Fruit fly (Drosophila melanogaster) whole organism, embryonic: Measurements from ENCODE around the gene msd1.

ENCODE experiments used
- Adf1 ChIP-seq: fragments of 200-800 bp; sonication (Bioruptor generic); IDR thresholded peaks from 2 replicates; pipeline ENCODE4 v1.3.6; 2022; ENCODE audit warnings: missing biosample characterization, missing genetic modification characterization
- CG12071 ChIP-seq: fragments of 200-800 bp; sonication (Bioruptor generic); optimal IDR thresholded peaks from 3 replicates; lab custom pipeline; 2018; ENCODE audit warnings: missing biosample characterization, mild to moderate bottlenecking, missing genetic modification characterization
- CG12769 ChIP-seq: fragments of 200-800 bp; sonication (Bioruptor generic); optimal IDR thresholded peaks from 2 replicates; lab custom pipeline; 2019; ENCODE audit warnings: missing biosample characterization, mild to moderate bottlenecking, missing genetic modification characterization, moderate library complexity
- CG13287 ChIP-seq: fragments of 200-800 bp; sonication (Bioruptor generic); IDR thresholded peaks from 2 replicates; pipeline ENCODE4 v1.3.6; 2022; ENCODE audit warnings: missing biosample characterization, missing genetic modification characterization; ENCODE audit not compliant: partially characterized antibody
- CG1603 ChIP-seq: fragments of 200-800 bp; sonication (Bioruptor generic); optimal IDR thresholded peaks from 2 replicates; lab custom pipeline; 2019; ENCODE audit warnings: missing biosample characterization, mild to moderate bottlenecking, missing genetic modification characterization, moderate library complexity
- CG16813 ChIP-seq: fragments of 200-800 bp; sonication (Bioruptor generic); IDR thresholded peaks from 3 replicates; pipeline ENCODE4 v1.3.6; 2022; ENCODE audit warnings: missing biosample characterization, missing genetic modification characterization; ENCODE audit not compliant: partially characterized antibody
- CG17361 ChIP-seq: fragments of 200-800 bp; sonication (Bioruptor generic); IDR thresholded peaks from 3 replicates; pipeline ENCODE4 v1.3.6; 2022; ENCODE audit warnings: missing biosample characterization, missing genetic modification characterization
- CG30020 ChIP-seq: fragments of 200-800 bp; optimal IDR thresholded peaks from 2 replicates; lab custom pipeline; 2019; ENCODE audit warnings: missing biosample characterization, mild to moderate bottlenecking, missing genetic modification characterization, moderate library complexity
- CG34376 ChIP-seq: fragments of 200-800 bp; sonication (Bioruptor generic); optimal IDR thresholded peaks from 2 replicates; lab custom pipeline; 2018; ENCODE audit warnings: missing biosample characterization, mild to moderate bottlenecking, missing genetic modification characterization
- CG3995 ChIP-seq: fragments of 200-800 bp; sonication (Bioruptor generic); optimal IDR thresholded peaks from 3 replicates; lab custom pipeline; 2016; ENCODE audit warnings: missing biosample characterization, missing genetic modification characterization
- CG4617 ChIP-seq: fragments of 200-800 bp; sonication (Bioruptor generic); optimal IDR thresholded peaks from 3 replicates; lab custom pipeline; 2016; ENCODE audit warnings: missing biosample characterization, missing genetic modification characterization, borderline replicate concordance
- CG6272 ChIP-seq: fragments of 200-800 bp; sonication (Bioruptor generic); IDR thresholded peaks from 2 replicates; pipeline ENCODE4 v1.3.6; 2022; ENCODE audit warnings: missing biosample characterization, missing genetic modification characterization
- CG6854 ChIP-seq: fragments of 200-800 bp; sonication (Bioruptor generic); optimal IDR thresholded peaks from 3 replicates; lab custom pipeline; 2017; ENCODE audit warnings: missing biosample characterization, mild to moderate bottlenecking, missing genetic modification characterization
- CG7928 ChIP-seq: fragments of 200-800 bp; sonication (Bioruptor generic); optimal IDR thresholded peaks from 2 replicates; lab custom pipeline; 2017; ENCODE audit warnings: missing biosample characterization, mild to moderate bottlenecking, missing genetic modification characterization
- CG8478 ChIP-seq: fragments of >200 bp; optimal IDR thresholded peaks from 2 replicates; lab custom pipeline; 2018
- CG9215 ChIP-seq: fragments of 200-800 bp; sonication (Bioruptor generic); IDR thresholded peaks from 2 replicates; pipeline ENCODE4 v1.3.6; 2022; ENCODE audit warnings: missing biosample characterization, missing genetic modification characterization
- Chrac-16 ChIP-seq: fragments of 200-800 bp; sonication (Bioruptor generic); optimal IDR thresholded peaks from 3 replicates; lab custom pipeline; 2016; ENCODE audit warnings: missing biosample characterization, missing genetic modification characterization
- Dll ChIP-seq: fragments of 200-800 bp; sonication (Bioruptor generic); IDR thresholded peaks from 4 replicates; pipeline ENCODE4 v1.3.6; 2022; ENCODE audit warnings: missing biosample characterization, missing genetic modification characterization; ENCODE audit not compliant: partially characterized antibody
- HLH54F ChIP-seq: fragments of 200-800 bp; sonication (Bioruptor generic); optimal IDR thresholded peaks from 3 replicates; lab custom pipeline; 2016; ENCODE audit warnings: missing biosample characterization, missing genetic modification characterization
- Hr78 ChIP-seq, 2 experiments: fragments of 200-800 bp in 1 of 2; fragments of >200 bp in 1 of 2; sonication (Bioruptor generic) in 1 of 2; optimal IDR thresholded peaks; 2 replicates each; lab custom pipeline; 2017 to 2019; ENCODE audit warnings: missing biosample characterization in 2 of 2, missing genetic modification characterization in 2 of 2, mild to moderate bottlenecking in 1 of 2, moderate library complexity in 1 of 2
- Jarid2 ChIP-seq: fragments of 200-800 bp; sonication (Bioruptor generic); optimal IDR thresholded peaks from 3 replicates; lab custom pipeline; 2017; ENCODE audit warnings: mild to moderate bottlenecking, missing biosample characterization, missing genetic modification reagents, missing genetic modification characterization
- Lim3 ChIP-seq: fragments of 200-800 bp; sonication (Bioruptor generic); IDR thresholded peaks from 2 replicates; pipeline ENCODE4 v1.3.6; 2022; ENCODE audit warnings: missing biosample characterization, missing genetic modification characterization
- Neu2 ChIP-seq: fragments of 200-800 bp; sonication (Bioruptor generic); optimal IDR thresholded peaks from 3 replicates; lab custom pipeline; 2016; ENCODE audit warnings: missing biosample characterization, missing genetic modification characterization, borderline replicate concordance
- Nf-YA ChIP-seq: fragments of 200-800 bp; sonication (Bioruptor generic); IDR thresholded peaks from 2 replicates; pipeline ENCODE4 v1.3.6; 2022; ENCODE audit warnings: missing biosample characterization, missing genetic modification characterization
- Oaz ChIP-seq: fragments of 200-800 bp; sonication (Bioruptor generic); IDR thresholded peaks from 2 replicates; pipeline ENCODE4 v1.3.6; 2022; ENCODE audit warnings: missing biosample characterization, missing genetic modification characterization
- Scr ChIP-seq: fragments of 200-800 bp; sonication (Bioruptor generic); IDR thresholded peaks from 2 replicates; pipeline ENCODE4 v1.3.6; 2022; ENCODE audit warnings: missing biosample characterization, missing genetic modification characterization; ENCODE audit not compliant: partially characterized antibody
- Six4 ChIP-seq: fragments of 200-800 bp; sonication (Bioruptor generic); optimal IDR thresholded peaks from 2 replicates; lab custom pipeline; 2016; ENCODE audit warnings: missing biosample characterization, missing genetic modification characterization
- Spps ChIP-seq: fragments of 200-800 bp; sonication (Bioruptor generic); optimal IDR thresholded peaks from 2 replicates; lab custom pipeline; 2018; ENCODE audit warnings: missing biosample characterization, mild to moderate bottlenecking, missing genetic modification characterization
- Taf1 ChIP-seq: fragments of 200-800 bp; sonication (Bioruptor generic); IDR thresholded peaks from 2 replicates; pipeline ENCODE4 v1.3.6; 2022; ENCODE audit warnings: missing biosample characterization, missing genetic modification characterization
- bbx ChIP-seq: fragments of 200-800 bp; sonication (Bioruptor generic); IDR thresholded peaks from 2 replicates; pipeline ENCODE4 v1.3.6; 2022; ENCODE audit warnings: missing biosample characterization, missing genetic modification characterization; ENCODE audit not compliant: partially characterized antibody
- caup ChIP-seq: fragments of 200-800 bp; sonication (Bioruptor generic); optimal IDR thresholded peaks from 3 replicates; lab custom pipeline; 2017; ENCODE audit warnings: missing biosample characterization, mild to moderate bottlenecking, missing genetic modification characterization, moderate library complexity; ENCODE audit not compliant: severe bottlenecking
- crp ChIP-seq, 2 experiments: fragments of 200-800 bp; sonication (Bioruptor generic); optimal IDR thresholded peaks; 2 replicates in 1 of 2; 3 replicates in 1 of 2; lab custom pipeline; 2017; ENCODE audit warnings: missing biosample characterization in 2 of 2, missing genetic modification characterization in 2 of 2, mild to moderate bottlenecking in 1 of 2, moderate library complexity in 1 of 2
- dimm ChIP-seq: fragments of 200-800 bp; sonication (Bioruptor generic); IDR thresholded peaks from 2 replicates; pipeline ENCODE4 v1.3.6; 2022; ENCODE audit warnings: missing biosample characterization, missing genetic modification characterization
- ems ChIP-seq: fragments of 200-800 bp; sonication (Bioruptor generic); optimal IDR thresholded peaks from 3 replicates; lab custom pipeline; 2016; ENCODE audit warnings: missing biosample characterization, missing genetic modification characterization
- fd102C ChIP-seq: fragments of 200-800 bp; sonication (Bioruptor generic); optimal IDR thresholded peaks from 2 replicates; lab custom pipeline; 2018; ENCODE audit warnings: missing biosample characterization, mild to moderate bottlenecking, missing genetic modification characterization, moderate library complexity
- grau ChIP-seq: fragments of 200-800 bp; optimal IDR thresholded peaks from 3 replicates; lab custom pipeline; 2019; ENCODE audit warnings: missing biosample characterization, mild to moderate bottlenecking, missing genetic modification characterization, moderate library complexity
- ken ChIP-seq: fragments of 200-800 bp; sonication (Bioruptor generic); IDR thresholded peaks from 3 replicates; pipeline ENCODE4 v1.3.6; 2022; ENCODE audit warnings: missing biosample characterization, missing genetic modification characterization
- lilli ChIP-seq: fragments of 200-800 bp; sonication (Bioruptor generic); optimal IDR thresholded peaks from 3 replicates; lab custom pipeline; 2016; ENCODE audit warnings: missing biosample characterization, missing genetic modification characterization
- mld ChIP-seq: fragments of 200-800 bp; sonication (Bioruptor generic); IDR thresholded peaks from 3 replicates; pipeline ENCODE4 v1.3.6; 2022; ENCODE audit warnings: missing biosample characterization, missing genetic modification characterization; ENCODE audit not compliant: partially characterized antibody
- pnt ChIP-seq: fragments of 200-800 bp; sonication (Bioruptor generic); optimal IDR thresholded peaks from 3 replicates; lab custom pipeline; 2016; ENCODE audit warnings: missing biosample characterization, missing genetic modification characterization
- sc ChIP-seq, 3 experiments: fragments of >200 bp in 2 of 3; fragments of 200-800 bp in 1 of 3; sonication (Bioruptor generic) in 1 of 3; optimal IDR thresholded peaks; 2 replicates in 2 of 3; 3 replicates in 1 of 3; lab custom pipeline; 2017; ENCODE audit warnings: mild to moderate bottlenecking in 1 of 3, missing biosample characterization in 1 of 3, missing genetic modification characterization in 1 of 3, missing genetic modification reagents in 1 of 3
- schlank ChIP-seq: fragments of 200-800 bp; sonication (Bioruptor generic); optimal IDR thresholded peaks from 2 replicates; lab custom pipeline; 2018; ENCODE audit warnings: missing biosample characterization, mild to moderate bottlenecking, missing genetic modification characterization
- sens ChIP-seq: fragments of 200-800 bp; sonication (Bioruptor generic); peaks from one replicate; lab custom pipeline; 2016; ENCODE audit warnings: missing biosample characterization, missing genetic modification characterization
- tio ChIP-seq: fragments of 200-800 bp; sonication (Bioruptor generic); optimal IDR thresholded peaks from 2 replicates; lab custom pipeline; 2017; ENCODE audit warnings: missing biosample characterization, missing genetic modification characterization, inconsistent platforms
- trem ChIP-seq: fragments of 200-800 bp; optimal IDR thresholded peaks from 3 replicates; lab custom pipeline; 2019; ENCODE audit warnings: missing biosample characterization, mild to moderate bottlenecking, missing genetic modification characterization, moderate library complexity
- vfl ChIP-seq: fragments of 200-800 bp; sonication (Bioruptor generic); optimal IDR thresholded peaks from 2 replicates; lab custom pipeline; 2016; ENCODE audit warnings: missing biosample characterization, missing genetic modification characterization
- zen ChIP-seq: fragments of 200-800 bp; sonication (Bioruptor generic); optimal IDR thresholded peaks from 3 replicates; lab custom pipeline; 2018; ENCODE audit warnings: missing biosample characterization, mild to moderate bottlenecking, missing genetic modification characterization, moderate library complexity

msd1 gene

DNA sequence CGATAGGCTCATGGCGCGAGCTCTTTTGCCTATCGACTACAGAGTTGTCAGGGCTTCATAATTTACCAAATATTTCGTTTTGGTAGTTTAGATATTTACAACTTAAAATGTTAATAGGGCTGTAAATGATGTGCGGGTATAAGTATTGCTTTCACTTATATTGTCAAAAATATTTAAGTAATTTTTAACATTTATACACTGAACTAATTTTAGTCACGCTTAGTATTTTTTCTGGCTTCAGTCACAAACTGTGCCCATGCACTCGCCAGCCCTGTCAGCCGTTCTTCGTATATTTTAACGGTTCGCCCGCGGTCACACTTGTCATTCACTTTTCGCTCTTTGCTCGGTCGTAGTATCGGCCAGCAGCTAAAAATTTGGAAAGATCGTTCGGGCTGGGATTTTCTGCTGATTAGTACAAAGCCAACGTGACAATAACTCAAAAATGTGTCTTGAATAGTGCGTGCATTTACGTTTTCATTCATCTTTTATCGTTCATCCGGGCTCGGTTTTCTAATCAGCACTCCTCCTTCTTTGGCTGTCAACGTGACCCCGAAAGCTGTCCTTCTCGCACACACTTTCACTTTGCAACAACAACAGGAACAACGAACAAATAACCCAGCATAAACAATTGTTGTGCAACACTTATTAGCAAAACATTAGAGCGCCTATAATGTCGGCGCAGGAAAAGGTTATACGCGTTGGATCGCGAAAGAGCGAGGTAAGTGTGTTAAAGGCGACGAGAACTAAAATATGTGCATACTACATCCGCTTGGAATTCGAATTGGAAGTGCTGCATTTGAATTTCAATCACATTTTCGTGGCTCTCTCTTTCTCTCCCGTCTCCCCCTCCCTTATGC is 3.3 kb downstream of the msd1 start, which contains the start of the genes Hmbs and CG2211 (continued):
- TF ChIP-seq trem (tag; lab: Kevin White, UChicago) (peak; percentile 93), mld (GFP tag; lab: Robert Waterston, UW) (no peak), sc (optimal IDR thresholded peaks at IDR 0.05; lab: Kevin White, UChicago) (no peak), sc (GFP tag; optimal IDR thresholded peaks at IDR 0.05; lab: Kevin White, UChicago) (peak; percentile 51), vfl (peak; percentile 85), Adf1 (GFP tag; lab: Robert Waterston, UW) (peak; percentile 29; the same call in 1 of the 2 replicates), Spps (peak; percentile 73), grau (tag; lab: Kevin White, UChicago) (peak; percentile 86), fd102C (GFP tag; lab: Kevin White, UChicago) (no peak), lilli (GFP tag; lab: Kevin White, UChicago) (peak; percentile 95), CG4617 (GFP tag; lab: Kevin White, UChicago) (peak; percentile 87), CG12071 (GFP tag; lab: Kevin White, UChicago) (peak; percentile 52), Taf1 (GFP tag; lab: Robert Waterston, UW) (peak; percentile 50; the same call in 1 of the 2 replicates), HLH54F (GFP tag; lab: Kevin White, UChicago) (peak; percentile 93), CG12769 (tag; lab: Kevin White, UChicago) (peak; percentile 76), CG13287 (GFP tag; lab: Robert Waterston, UW) (peak; percentile 75), schlank (peak; percentile 33), CG3995 (GFP tag; lab: Kevin White, UChicago) (peak; percentile 97), Hr78 (GFP tag; optimal IDR thresholded peaks at IDR 0.05; lab: Kevin White, UChicago) (peak in 1 of 2 experiments; percentile 90), CG30020 (tag; lab: Kevin White, UChicago) (peak; percentile 81), dimm (0 out of 2 replicates have a peak, but pooled peaks have one; percentile 30), CG34376 (peak; percentile 71), CG6272 (peak; percentile 84), Chrac-16 (peak; percentile 93), Six4 (peak; percentile 85), Lim3 (GFP tag; lab: Robert Waterston, UW) (no peak; the same call in 1 of the 2 replicates), crp (GFP tag; optimal IDR thresholded peaks at IDR 0.05; lab: Kevin White, UChicago) (peak; percentile 69 to 94), CG8478 (lab: Kevin White, UChicago) (no peak), Dll (GFP tag; lab: Robert Waterston, UW) (peak; percentile 70; the same call in 3 of the 4 replicates), ken (GFP tag; lab: Robert Waterston, UW) (peak; percentile 81), Jarid2 (GFP tag; lab: Kevin White, UChicago) (peak; percentile 64), caup (peak; percentile 86), sens (GFP tag; lab: Kevin White, UChicago) (peak; percentile 98), Neu2 (GFP tag; lab: Kevin White, UChicago) (peak; percentile 61), CG9215 (GFP tag; lab: Robert Waterston, UW) (peak; percentile 79), CG17361 (peak; percentile 82), bbx (GFP tag; lab: Robert Waterston, UW) (peak; percentile 49), CG1603 (peak; percentile 82), Scr (GFP tag; lab: Robert Waterston, UW) (peak; percentile 55), CG6854 (GFP tag; lab: Kevin White, UChicago) (peak; percentile 64), tio (no peak), ems (GFP tag; lab: Kevin White, UChicago) (peak; percentile 91), CG16813 (GFP tag; lab: Robert Waterston, UW) (peak; percentile 54), Oaz (GFP tag; lab: Robert Waterston, UW) (peak; percentile 42; the same call in 1 of the 2 replicates), pnt (peak; percentile 83), CG7928 (peak; percentile 96), zen (peak; percentile 87), Nf-YA (GFP tag; lab: Robert Waterston, UW) (peak; percentile 77)
